Worm (Caenorhabditis elegans) whole organism, L2 larva: Measurements from ENCODE around the gene F53F8.5.
A peak's percentile ranks its signal among the peaks of the same experiment; 100 is the strongest.

Experiments
- C34F6.9 ChIP-seq: fragments of 150-350 bp; optimal IDR thresholded peaks from 2 replicates; lab custom pipeline; 2014; ENCODE audit warnings: missing biosample characterization, missing genetic modification characterization
- F13H6.1 ChIP-seq: sonication (generic microtip); optimal IDR thresholded peaks from 2 replicates; lab custom pipeline; 2016; ENCODE audit warnings: missing genetic modification characterization, missing compliant biosample characterization
- R02D3.7 ChIP-seq: fragments of 150-350 bp; optimal IDR thresholded peaks from 2 replicates; lab custom pipeline; 2014; ENCODE audit warnings: missing biosample characterization, missing genetic modification characterization
- Y55F3AM.14 ChIP-seq: fragments of 200-800 bp; sonication (Bioruptor generic); optimal IDR thresholded peaks from 2 replicates; lab custom pipeline; 2018; ENCODE audit warnings: mild to moderate bottlenecking, missing genetic modification characterization, missing compliant biosample characterization
- ZK546.5 ChIP-seq: sonication (generic microtip); optimal IDR thresholded peaks from 2 replicates; lab custom pipeline; 2017; ENCODE audit warnings: missing biosample characterization, missing genetic modification characterization
- alr-1 ChIP-seq: fragments of 150-350 bp; optimal IDR thresholded peaks from 2 replicates; lab custom pipeline; 2014; ENCODE audit warnings: missing biosample characterization, missing genetic modification characterization
- aly-2 ChIP-seq: fragments of 150-350 bp; optimal IDR thresholded peaks from 2 replicates; lab custom pipeline; 2014; ENCODE audit warnings: missing biosample characterization, missing genetic modification characterization
- ama-1 ChIP-seq: fragments of 150-350 bp; optimal IDR thresholded peaks from 2 replicates; lab custom pipeline; 2018; ENCODE audit warnings: inconsistent platforms
- blmp-1 ChIP-seq: sonication (generic microtip); optimal IDR thresholded peaks from 2 replicates; lab custom pipeline; 2017; ENCODE audit warnings: missing genetic modification characterization, mild to moderate bottlenecking, missing compliant biosample characterization, antibody characterized with exemption, moderate library complexity; ENCODE audit not compliant: insufficient read depth
- ceh-16 ChIP-seq: fragments of 150-350 bp; optimal IDR thresholded peaks from 2 replicates; lab custom pipeline; 2014; ENCODE audit warnings: missing biosample characterization, missing genetic modification characterization
- ceh-82 ChIP-seq: fragments of 150-350 bp; optimal IDR thresholded peaks from 2 replicates; lab custom pipeline; 2014; ENCODE audit warnings: missing biosample characterization, missing genetic modification characterization
- crh-2 ChIP-seq: sonication (generic microtip); optimal IDR thresholded peaks from 2 replicates; lab custom pipeline; 2017; ENCODE audit warnings: missing biosample characterization, missing genetic modification characterization
- dmd-4 ChIP-seq: sonication (generic microtip); optimal IDR thresholded peaks from 2 replicates; lab custom pipeline; 2017; ENCODE audit warnings: missing biosample characterization, missing genetic modification characterization
- egl-27 ChIP-seq: sonication (generic microtip); optimal IDR thresholded peaks from 3 replicates; lab custom pipeline; 2017; ENCODE audit warnings: missing biosample characterization, missing genetic modification reagents, missing genetic modification characterization
- elt-1 ChIP-seq: fragments of 150-350 bp; optimal IDR thresholded peaks from 2 replicates; lab custom pipeline; 2014; ENCODE audit warnings: missing biosample characterization, missing genetic modification characterization
- elt-3 ChIP-seq: sonication (generic microtip); optimal IDR thresholded peaks from 2 replicates; lab custom pipeline; 2017; ENCODE audit warnings: missing biosample characterization, missing genetic modification characterization
- fos-1 ChIP-seq: fragments of 150-350 bp; optimal IDR thresholded peaks from 2 replicates; lab custom pipeline; 2014; ENCODE audit warnings: missing biosample characterization, missing genetic modification characterization
- gmeb-1 ChIP-seq: fragments of 150-350 bp; optimal IDR thresholded peaks from 2 replicates; lab custom pipeline; 2014; ENCODE audit warnings: missing biosample characterization, missing genetic modification characterization
- lin-11 ChIP-seq: fragments of 150-350 bp; sonication (generic microtip); optimal IDR thresholded peaks from 2 replicates; lab custom pipeline; 2014; ENCODE audit warnings: missing biosample characterization, missing genetic modification characterization, inconsistent platforms, mixed read lengths
- lin-13 ChIP-seq: fragments of 150-350 bp; optimal IDR thresholded peaks from 2 replicates; lab custom pipeline; 2014; ENCODE audit warnings: missing biosample characterization, missing genetic modification reagents, missing genetic modification characterization
- lin-39 ChIP-seq: fragments of 150-350 bp; optimal IDR thresholded peaks from 2 replicates; lab custom pipeline; 2014; ENCODE audit warnings: missing biosample characterization, missing genetic modification reagents, missing genetic modification characterization
- lsy-2 ChIP-seq, 2 experiments: fragments of 150-350 bp in 1 of 2; sonication (generic microtip) in 1 of 2; optimal IDR thresholded peaks; 2 replicates each; lab custom pipeline; 2014 to 2017; ENCODE audit warnings: missing biosample characterization in 2 of 2, missing genetic modification characterization in 2 of 2
- mab-5 ChIP-seq: fragments of 150-350 bp; optimal IDR thresholded peaks from 2 replicates; lab custom pipeline; 2014; ENCODE audit warnings: missing biosample characterization, missing genetic modification characterization
- mbf-1 ChIP-seq: sonication (generic microtip); optimal IDR thresholded peaks from 2 replicates; lab custom pipeline; 2017; ENCODE audit warnings: missing biosample characterization, missing genetic modification characterization
- mdl-1 ChIP-seq, 2 experiments: fragments of 150-350 bp in 1 of 2; sonication (generic microtip) in 1 of 2; optimal IDR thresholded peaks; 2 replicates each; lab custom pipeline; 2017; ENCODE audit warnings: missing biosample characterization in 2 of 2, missing genetic modification characterization in 2 of 2
- nhr-10 ChIP-seq: sonication (generic microtip); optimal IDR thresholded peaks from 2 replicates; lab custom pipeline; 2017; ENCODE audit warnings: missing biosample characterization, missing genetic modification characterization
- nhr-11 ChIP-seq: fragments of 150-350 bp; optimal IDR thresholded peaks from 2 replicates; lab custom pipeline; 2014; ENCODE audit warnings: missing biosample characterization, missing genetic modification characterization
- nhr-12 ChIP-seq: fragments of 150-350 bp; optimal IDR thresholded peaks from 2 replicates; lab custom pipeline; 2014; ENCODE audit warnings: missing biosample characterization, missing genetic modification characterization
- nhr-129 ChIP-seq: fragments of 150-350 bp; optimal IDR thresholded peaks from 2 replicates; lab custom pipeline; 2014; ENCODE audit warnings: missing biosample characterization, missing genetic modification characterization
- nhr-21 ChIP-seq: fragments of 150-350 bp; optimal IDR thresholded peaks from 2 replicates; lab custom pipeline; 2014; ENCODE audit warnings: missing biosample characterization, missing genetic modification characterization
- nhr-23 ChIP-seq: fragments of 150-350 bp; optimal IDR thresholded peaks from 2 replicates; lab custom pipeline; 2014; ENCODE audit warnings: missing biosample characterization, missing genetic modification reagents, missing genetic modification characterization
- nhr-237 ChIP-seq: fragments of 150-350 bp; optimal IDR thresholded peaks from 2 replicates; lab custom pipeline; 2014; ENCODE audit warnings: missing biosample characterization, missing genetic modification characterization
- nhr-25 ChIP-seq: fragments of 150-350 bp; sonication (generic microtip); optimal IDR thresholded peaks from 3 replicates; lab custom pipeline; 2014; ENCODE audit warnings: missing biosample characterization, missing genetic modification characterization
- nhr-6 ChIP-seq: fragments of 150-350 bp; optimal IDR thresholded peaks from 2 replicates; lab custom pipeline; 2014; ENCODE audit warnings: missing biosample characterization, missing genetic modification characterization
- nhr-77 ChIP-seq: fragments of 150-350 bp; optimal IDR thresholded peaks from 2 replicates; lab custom pipeline; 2014; ENCODE audit warnings: missing biosample characterization, missing genetic modification characterization
- peb-1 ChIP-seq: fragments of 150-350 bp; optimal IDR thresholded peaks from 2 replicates; lab custom pipeline; 2014; ENCODE audit warnings: missing biosample characterization, missing genetic modification characterization
- sem-4 ChIP-seq: fragments of 150-350 bp; optimal IDR thresholded peaks from 2 replicates; lab custom pipeline; 2014; ENCODE audit warnings: missing biosample characterization, missing genetic modification reagents, missing genetic modification characterization
- skn-1 ChIP-seq: sonication (generic microtip); optimal IDR thresholded peaks from 2 replicates; lab custom pipeline; 2017; ENCODE audit warnings: missing biosample characterization, missing genetic modification characterization
- sma-3 ChIP-seq: sonication (generic microtip); optimal IDR thresholded peaks from 2 replicates; lab custom pipeline; 2016; ENCODE audit warnings: missing genetic modification reagents, missing genetic modification characterization, missing compliant biosample characterization
- sma-9 ChIP-seq, 2 experiments: fragments of 150-350 bp in 1 of 2; sonication (generic microtip) in 1 of 2; optimal IDR thresholded peaks; 2 replicates each; lab custom pipeline; 2014 to 2016; ENCODE audit warnings: missing genetic modification characterization in 2 of 2, mild to moderate bottlenecking in 1 of 2, missing biosample characterization in 1 of 2, missing compliant biosample characterization in 1 of 2, missing genetic modification reagents in 1 of 2, moderate library complexity in 1 of 2
- snpc-4 ChIP-seq: fragments of 150-350 bp; optimal IDR thresholded peaks from 2 replicates; lab custom pipeline; 2014; ENCODE audit warnings: missing biosample characterization, missing genetic modification characterization
- unc-39 ChIP-seq: fragments of 150-350 bp; optimal IDR thresholded peaks from 2 replicates; lab custom pipeline; 2014; ENCODE audit warnings: missing biosample characterization, missing genetic modification characterization
- unc-55 ChIP-seq: fragments of 150-350 bp; sonication (generic microtip); optimal IDR thresholded peaks from 3 replicates; lab custom pipeline; 2014; ENCODE audit warnings: missing biosample characterization, missing genetic modification reagents, missing genetic modification characterization
- zag-1 ChIP-seq: fragments of 150-350 bp; optimal IDR thresholded peaks from 2 replicates; lab custom pipeline; 2014; ENCODE audit warnings: missing biosample characterization, missing genetic modification characterization
- ztf-1 ChIP-seq: fragments of 200-800 bp; sonication (Bioruptor generic); conservative IDR thresholded peaks from 2 replicates; pipeline ENCODE4 v1.3.6; 2022; ENCODE audit warnings: missing genetic modification characterization, missing compliant biosample characterization
- ztf-11 ChIP-seq: sonication (generic microtip); optimal IDR thresholded peaks from 2 replicates; lab custom pipeline; 2017; ENCODE audit warnings: missing biosample characterization, missing genetic modification characterization
- ztf-4 ChIP-seq: fragments of 150-350 bp; optimal IDR thresholded peaks from 2 replicates; lab custom pipeline; 2014; ENCODE audit warnings: missing biosample characterization, missing genetic modification characterization

F53F8.5 gene

DNA sequence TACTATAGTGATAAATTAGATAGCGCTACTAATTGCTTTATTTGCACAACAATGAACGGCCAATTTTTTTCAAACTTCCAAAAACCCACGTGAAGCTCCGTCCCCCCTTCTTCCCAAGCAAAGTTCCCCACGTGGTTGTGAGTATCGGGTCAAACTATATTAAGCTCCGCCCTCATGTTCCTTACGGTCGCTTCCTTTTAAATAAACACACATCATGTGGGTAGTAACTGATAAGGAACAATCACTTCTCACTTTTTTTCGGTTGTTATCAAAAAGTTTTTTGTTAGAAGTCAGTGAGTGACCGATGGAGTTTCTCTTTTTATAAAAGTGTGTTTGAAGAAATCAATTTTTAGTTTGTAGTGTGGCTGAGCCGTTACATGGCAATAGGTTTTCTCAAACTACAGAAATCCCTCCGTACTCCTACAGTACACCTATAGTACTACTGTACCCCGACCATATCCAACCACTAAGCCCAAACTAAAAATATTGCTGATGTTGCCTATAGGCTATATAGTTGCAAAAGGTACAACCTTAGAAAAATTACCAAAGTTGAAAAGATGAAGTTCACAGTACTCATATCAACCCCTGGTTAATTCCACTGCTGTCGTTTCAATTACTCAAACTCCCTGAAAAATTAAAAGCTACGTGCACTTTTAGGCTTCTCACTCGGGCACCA, 8.6 kb upstream of the F53F8.5 start:
- no peak for TF ChIP-seq elt-3 (tag; lab: Kevin White, UChicago)
- no peak for TF ChIP-seq nhr-237 (tag; lab: Kevin White, UChicago)
- TF ChIP-seq ama-1: no peak
- TF ChIP-seq ZK546.5 (tag; lab: Kevin White, UChicago): no peak
- TF ChIP-seq nhr-23 (tag; lab: Kevin White, UChicago): no peak
- no peak for TF ChIP-seq mab-5
- peak; percentile 70 for TF ChIP-seq gmeb-1 (tag; lab: Kevin White, UChicago)
- no peak for TF ChIP-seq peb-1 (tag; lab: Kevin White, UChicago)
- TF ChIP-seq sem-4: peak; percentile 6
- no peak for TF ChIP-seq alr-1 (tag; lab: Kevin White, UChicago)
- peak; percentile 63 for TF ChIP-seq sma-3 (GFP tag; lab: Kevin White, UChicago)
- TF ChIP-seq C34F6.9 (tag; lab: Kevin White, UChicago): no peak
- peak; percentile 57 for TF ChIP-seq fos-1 (tag; lab: Kevin White, UChicago)
- TF ChIP-seq ztf-4 (tag; lab: Kevin White, UChicago): no peak
- no peak for TF ChIP-seq ztf-1 (GFP tag; lab: Robert Waterston, UW)
- TF ChIP-seq nhr-129 (tag; lab: Kevin White, UChicago): peak; percentile 35
- peak; percentile 55 for TF ChIP-seq crh-2
- peak; percentile 81 for TF ChIP-seq F13H6.1
- TF ChIP-seq mdl-1 (tag; optimal IDR thresholded peaks at IDR 0.05; lab: Kevin White, UChicago): peak; percentile 48 to 77
- TF ChIP-seq nhr-21 (tag; lab: Kevin White, UChicago): no peak
- no peak for TF ChIP-seq unc-39 (tag; lab: Kevin White, UChicago)
- TF ChIP-seq lin-11 (tag; lab: Kevin White, UChicago): no peak
- no peak for TF ChIP-seq R02D3.7 (tag; lab: Kevin White, UChicago)
- peak; percentile 87 for TF ChIP-seq sma-9 (GFP tag; optimal IDR thresholded peaks at IDR 0.05; lab: Kevin White, UChicago)
- TF ChIP-seq sma-9 (tag; optimal IDR thresholded peaks at IDR 0.05; lab: Kevin White, UChicago): no peak

ce11 chrV:20711733-20712132, 7.9 kb upstream of the F53F8.5 start:
- peak; percentile 6 for TF ChIP-seq F13H6.1
- TF ChIP-seq mbf-1 (tag; lab: Kevin White, UChicago): no peak
- TF ChIP-seq nhr-12 (tag; lab: Kevin White, UChicago): no peak
- peak; percentile 86 for TF ChIP-seq nhr-129 (tag; lab: Kevin White, UChicago)
- no peak for TF ChIP-seq nhr-11 (tag; lab: Kevin White, UChicago)
- no peak for TF ChIP-seq crh-2
- TF ChIP-seq peb-1 (tag; lab: Kevin White, UChicago): no peak
- TF ChIP-seq nhr-21 (tag; lab: Kevin White, UChicago): no peak
- TF ChIP-seq lin-39 (tag; lab: Kevin White, UChicago): no peak
- no peak for TF ChIP-seq zag-1 (tag; lab: Kevin White, UChicago)
- TF ChIP-seq unc-39 (tag; lab: Kevin White, UChicago): no peak
- peak; percentile 36 for TF ChIP-seq nhr-6 (tag; lab: Kevin White, UChicago)
- no peak for TF ChIP-seq snpc-4 (tag; lab: Kevin White, UChicago)
- no peak for TF ChIP-seq skn-1 (tag; lab: Kevin White, UChicago)
- no peak for TF ChIP-seq gmeb-1 (tag; lab: Kevin White, UChicago)
- TF ChIP-seq nhr-77: no peak
- peak; percentile 22 for TF ChIP-seq sem-4
- TF ChIP-seq mdl-1 (tag; optimal IDR thresholded peaks at IDR 0.05; lab: Kevin White, UChicago): no peak
- TF ChIP-seq R02D3.7 (tag; lab: Kevin White, UChicago): no peak
- no peak for TF ChIP-seq nhr-237 (tag; lab: Kevin White, UChicago)
- TF ChIP-seq C34F6.9 (tag; lab: Kevin White, UChicago): peak; percentile 59
- no peak for TF ChIP-seq sma-3 (GFP tag; lab: Kevin White, UChicago)
- TF ChIP-seq lsy-2 (tag; optimal IDR thresholded peaks at IDR 0.05; lab: Kevin White, UChicago): peak in 1 of 2 experiments; percentile 41
- no peak for TF ChIP-seq ztf-11
- TF ChIP-seq aly-2: no peak
- TF ChIP-seq sma-9 (GFP tag; optimal IDR thresholded peaks at IDR 0.05; lab: Kevin White, UChicago): peak; percentile 73
- no peak for TF ChIP-seq sma-9 (tag; optimal IDR thresholded peaks at IDR 0.05; lab: Kevin White, UChicago)
- no peak for TF ChIP-seq ztf-4 (tag; lab: Kevin White, UChicago)
- TF ChIP-seq lin-11 (tag; lab: Kevin White, UChicago): no peak
- no peak for TF ChIP-seq elt-1 (tag; lab: Kevin White, UChicago)
- no peak for TF ChIP-seq nhr-10 (tag; lab: Kevin White, UChicago)
- no peak for TF ChIP-seq elt-3 (tag; lab: Kevin White, UChicago)
- TF ChIP-seq nhr-25 (tag; lab: Kevin White, UChicago): no peak
- TF ChIP-seq nhr-23 (tag; lab: Kevin White, UChicago): no peak
- TF ChIP-seq unc-55 (GFP tag; lab: Kevin White, UChicago): peak; percentile 80
- no peak for TF ChIP-seq dmd-4 (tag; lab: Kevin White, UChicago)
- no peak for TF ChIP-seq ceh-16 (tag; lab: Kevin White, UChicago)
- no peak for TF ChIP-seq fos-1 (tag; lab: Kevin White, UChicago)
- TF ChIP-seq lin-13: peak; percentile 20
- no peak for TF ChIP-seq egl-27 (tag; lab: Kevin White, UChicago)
- peak; percentile 50 for TF ChIP-seq mab-5
- TF ChIP-seq ceh-82 (tag; lab: Kevin White, UChicago): no peak
- no peak for TF ChIP-seq Y55F3AM.14 (GFP tag; lab: Kevin White, UChicago)
- TF ChIP-seq alr-1 (tag; lab: Kevin White, UChicago): no peak
- no peak for TF ChIP-seq ZK546.5 (tag; lab: Kevin White, UChicago)
- no peak for TF ChIP-seq ztf-1 (GFP tag; lab: Robert Waterston, UW)
- TF ChIP-seq blmp-1 (tag; lab: Kevin White, UChicago): no peak
